Worm (Caenorhabditis elegans) whole organism, early embryonic: ENCODE results near the gene rgs-3.

Experiments used
- B0310.2 ChIP-seq: sonication (generic microtip); optimal IDR thresholded peaks from 2 replicates; lab custom pipeline; 2016; ENCODE audit warnings: mild to moderate bottlenecking, missing genetic modification characterization, missing compliant biosample characterization
- F13C5.2 ChIP-seq: sonication (generic microtip); optimal IDR thresholded peaks from 2 replicates; lab custom pipeline; 2017; ENCODE audit warnings: mild to moderate bottlenecking, missing genetic modification characterization, inconsistent platforms, missing compliant biosample characterization
- aly-1 ChIP-seq: sonication (generic microtip); optimal IDR thresholded peaks from 2 replicates; lab custom pipeline; 2016; ENCODE audit warnings: missing genetic modification characterization, missing compliant biosample characterization
- ama-1 ChIP-seq: fragments of 150-350 bp; optimal IDR thresholded peaks from 2 replicates; lab custom pipeline; 2014
- ceh-13 ChIP-seq: fragments of 200-800 bp; sonication (Bioruptor generic); optimal IDR thresholded peaks from 2 replicates; lab custom pipeline; 2018; ENCODE audit warnings: mild to moderate bottlenecking, missing genetic modification characterization, missing compliant biosample characterization
- ceh-36 ChIP-seq: sonication (generic microtip); optimal IDR thresholded peaks from 2 replicates; lab custom pipeline; 2016; ENCODE audit warnings: missing genetic modification characterization, inconsistent platforms, missing compliant biosample characterization
- ets-7 ChIP-seq: sonication (generic microtip); optimal IDR thresholded peaks from 2 replicates; lab custom pipeline; 2016; ENCODE audit warnings: missing genotype, missing genetic modification characterization, missing compliant biosample characterization
- flt-1 ChIP-seq: fragments of 200-800 bp; sonication (Bioruptor generic); IDR thresholded peaks from 2 replicates; pipeline ENCODE4 v1.3.6; 2022; ENCODE audit warnings: missing genetic modification characterization, missing compliant biosample characterization
- hmbx-1 ChIP-seq: sonication (generic microtip); optimal IDR thresholded peaks from 2 replicates; lab custom pipeline; 2016; ENCODE audit warnings: mild to moderate bottlenecking, missing genetic modification characterization, missing compliant biosample characterization
- hmg-4 ChIP-seq: fragments of 200-800 bp; sonication (Bioruptor generic); optimal IDR thresholded peaks from 2 replicates; lab custom pipeline; 2018; ENCODE audit warnings: mild to moderate bottlenecking, missing genetic modification characterization, missing compliant biosample characterization
- hnd-1 ChIP-seq: sonication (generic microtip); optimal IDR thresholded peaks from 2 replicates; lab custom pipeline; 2016; ENCODE audit warnings: missing genetic modification characterization, missing compliant biosample characterization
- pes-1 ChIP-seq: fragments of 200-800 bp; sonication (Bioruptor generic); IDR thresholded peaks from 2 replicates; pipeline ENCODE4 v1.3.6; 2022; ENCODE audit warnings: missing genetic modification reagents, missing genetic modification characterization, missing compliant biosample characterization
- scrt-1 ChIP-seq: fragments of 200-800 bp; sonication (Bioruptor generic); IDR thresholded peaks from 2 replicates; pipeline ENCODE4 v1.3.6; 2022; ENCODE audit warnings: missing genetic modification characterization, missing compliant biosample characterization
- sea-1 ChIP-seq: fragments of 200-800 bp; sonication (Bioruptor generic); conservative IDR thresholded peaks from 2 replicates; pipeline ENCODE4 v1.3.6; 2022; ENCODE audit warnings: missing genetic modification characterization, missing compliant biosample characterization
- tbx-11 ChIP-seq: fragments of 200-800 bp; sonication (Bioruptor generic); IDR thresholded peaks from 2 replicates; pipeline ENCODE4 v1.3.6; 2022; ENCODE audit warnings: missing genetic modification characterization, missing compliant biosample characterization
- tbx-37 ChIP-seq: fragments of 200-800 bp; sonication (Bioruptor generic); conservative IDR thresholded peaks from 2 replicates; pipeline ENCODE4 v1.3.6; 2022; ENCODE audit warnings: missing genetic modification reagents, missing genetic modification characterization, missing compliant biosample characterization
- tra-4 ChIP-seq: sonication (generic microtip); optimal IDR thresholded peaks from 2 replicates; lab custom pipeline; 2017; ENCODE audit warnings: missing genetic modification characterization, missing compliant biosample characterization

Gene rgs-3

DNA sequence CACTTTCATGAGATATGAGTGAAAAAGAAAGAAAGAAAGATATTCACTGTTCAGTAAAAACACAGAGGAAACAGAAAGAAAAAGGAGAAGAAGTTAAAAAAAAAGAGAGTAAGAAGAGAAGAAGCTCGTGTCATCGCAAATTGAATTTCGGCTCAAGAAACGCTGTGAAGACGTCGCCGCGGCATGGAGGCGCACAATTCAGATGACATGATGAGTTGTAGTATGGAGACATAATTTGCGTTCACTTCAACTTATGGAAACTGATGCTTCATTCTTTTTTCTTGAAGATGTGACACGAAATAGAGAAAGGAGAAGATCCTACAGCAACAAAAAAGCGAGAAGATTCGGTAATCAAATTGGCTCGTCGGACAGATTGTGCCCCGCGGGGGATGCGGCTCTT is 48.8 kb downstream of the rgs-3 start:
- no peak for TF ChIP-seq sea-1 (GFP tag; lab: Robert Waterston, UW)
- TF ChIP-seq scrt-1 (GFP tag; lab: Robert Waterston, UW): no peak
- TF ChIP-seq tbx-37 (GFP tag; lab: Robert Waterston, UW): no peak
- no peak for TF ChIP-seq hmbx-1 (tag; lab: Kevin White, UChicago)
- no peak for TF ChIP-seq B0310.2 (tag; lab: Kevin White, UChicago)
- TF ChIP-seq ceh-13 (GFP tag; lab: Kevin White, UChicago): no peak
- TF ChIP-seq tra-4 (tag; lab: Kevin White, UChicago): no peak
- TF ChIP-seq tbx-11 (GFP tag; lab: Robert Waterston, UW): no peak
- TF ChIP-seq hmg-4: no peak
- no peak for TF ChIP-seq ceh-36
- no peak for TF ChIP-seq aly-1
- TF ChIP-seq ama-1 (lab: Kevin White, UChicago): no peak
- no peak for TF ChIP-seq ets-7 (tag; lab: Kevin White, UChicago)
- TF ChIP-seq hnd-1 (tag; lab: Kevin White, UChicago): no peak
- TF ChIP-seq flt-1 (GFP tag; lab: Robert Waterston, UW): no peak
- no peak for TF ChIP-seq pes-1 (GFP tag; lab: Robert Waterston, UW)
- TF ChIP-seq F13C5.2 (tag; lab: Kevin White, UChicago): no peak

DNA sequence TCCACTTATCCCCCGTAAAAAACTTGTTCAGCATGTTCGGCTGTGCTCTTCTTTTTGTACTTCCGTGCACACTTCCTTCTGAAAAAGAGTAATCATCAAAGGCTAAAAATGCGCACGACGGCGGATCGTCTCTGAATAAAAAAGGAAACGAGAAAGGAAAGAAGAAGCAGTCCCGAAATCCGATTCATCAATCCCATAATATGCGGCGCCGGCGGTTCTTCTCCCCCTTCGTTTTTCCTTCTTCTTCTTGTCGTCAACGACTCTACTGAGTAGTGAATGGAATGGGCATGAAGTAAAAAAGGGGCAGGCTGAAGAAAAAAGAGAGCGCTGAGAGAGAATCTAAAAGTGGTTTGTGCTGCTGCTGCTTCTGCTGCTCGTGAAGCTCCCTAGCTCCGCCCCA is 49.8 kb downstream of the rgs-3 start:
- no peak for TF ChIP-seq ceh-13 (GFP tag; lab: Kevin White, UChicago)
- TF ChIP-seq ets-7 (tag; lab: Kevin White, UChicago): no peak
- TF ChIP-seq pes-1 (GFP tag; lab: Robert Waterston, UW): no peak
- TF ChIP-seq ceh-36: no peak
- TF ChIP-seq aly-1: no peak
- TF ChIP-seq flt-1 (GFP tag; lab: Robert Waterston, UW): no peak
- no peak for TF ChIP-seq tbx-11 (GFP tag; lab: Robert Waterston, UW)
- no peak for TF ChIP-seq tbx-37 (GFP tag; lab: Robert Waterston, UW)
- TF ChIP-seq scrt-1 (GFP tag; lab: Robert Waterston, UW): no peak
- no peak for TF ChIP-seq hmg-4
- TF ChIP-seq hnd-1 (tag; lab: Kevin White, UChicago): no peak
- no peak for TF ChIP-seq F13C5.2 (tag; lab: Kevin White, UChicago)
- no peak for TF ChIP-seq B0310.2 (tag; lab: Kevin White, UChicago)
- no peak for TF ChIP-seq tra-4 (tag; lab: Kevin White, UChicago)
- TF ChIP-seq ama-1 (lab: Kevin White, UChicago): no peak
- TF ChIP-seq sea-1 (GFP tag; lab: Robert Waterston, UW): no peak

ce11 chrII:6158111-6158510 is 58.5 kb downstream of the rgs-3 start:
- TF ChIP-seq ets-7 (tag; lab: Kevin White, UChicago) (no peak), pes-1 (GFP tag; lab: Robert Waterston, UW) (no peak)
